Fruit fly (Drosophila melanogaster) whole organism, wandering third instar larva: ENCODE measurements around the gene CG13032.

Source experiments
- Hr78 ChIP-seq: fragments of >200 bp; optimal IDR thresholded peaks from 2 replicates; lab custom pipeline; 2017; ENCODE audit warnings: missing biosample characterization, missing genetic modification characterization
- lola ChIP-seq: fragments of >200 bp; optimal IDR thresholded peaks from 2 replicates; lab custom pipeline; 2017; ENCODE audit warnings: missing biosample characterization, missing genetic modification characterization

- no peak for TF ChIP-seq lola
- no peak for TF ChIP-seq Hr78
Observed at dm6 chr3L:16626199-16626598, 47.6 kb upstream of the CG13032 start.
